Worm (Caenorhabditis elegans) whole organism, L1 larva: ENCODE data around the gene T02E9.6.

Source experiments
- aha-1 ChIP-seq: fragments of 150-350 bp; optimal IDR thresholded peaks from 2 replicates; lab custom pipeline; 2014; ENCODE audit warnings: missing biosample characterization, missing genetic modification characterization
- alr-1 ChIP-seq: fragments of 200-800 bp; sonication (Bioruptor generic); optimal IDR thresholded peaks from 2 replicates; lab custom pipeline; 2018; ENCODE audit warnings: borderline replicate concordance, mild to moderate bottlenecking, missing genetic modification characterization, missing compliant biosample characterization
- elt-2 ChIP-seq: sonication (generic microtip); optimal IDR thresholded peaks from 2 replicates; lab custom pipeline; 2016; ENCODE audit warnings: missing genetic modification characterization, mild to moderate bottlenecking, inconsistent platforms, missing compliant biosample characterization, missing genetic modification reagents
- fos-1 ChIP-seq: fragments of 150-350 bp; optimal IDR thresholded peaks from 2 replicates; lab custom pipeline; 2014; ENCODE audit warnings: missing biosample characterization, missing genetic modification characterization
- lin-13 ChIP-seq: fragments of 150-350 bp; optimal IDR thresholded peaks from 2 replicates; lab custom pipeline; 2014; ENCODE audit warnings: missing biosample characterization, missing genetic modification reagents, missing genetic modification characterization
- lsy-2 ChIP-seq, 2 experiments: fragments of 150-350 bp; optimal IDR thresholded peaks; 2 replicates each; lab custom pipeline; 2014; ENCODE audit warnings: missing biosample characterization in 2 of 2, missing genetic modification characterization in 2 of 2
- nhr-77 ChIP-seq: fragments of 150-350 bp; optimal IDR thresholded peaks from 2 replicates; lab custom pipeline; 2014; ENCODE audit warnings: missing biosample characterization, missing genetic modification characterization
- nhr-90 ChIP-seq: sonication (generic microtip); optimal IDR thresholded peaks from 2 replicates; lab custom pipeline; 2016; ENCODE audit warnings: mild to moderate bottlenecking, missing genetic modification characterization, missing compliant biosample characterization; ENCODE audit not compliant: poor library complexity
- unc-130 ChIP-seq: fragments of 150-350 bp; optimal IDR thresholded peaks from 2 replicates; lab custom pipeline; 2017; ENCODE audit warnings: missing biosample characterization, missing genetic modification characterization, inconsistent platforms
- ztf-4 ChIP-seq: fragments of 150-350 bp; optimal IDR thresholded peaks from 2 replicates; lab custom pipeline; 2014; ENCODE audit warnings: missing biosample characterization, missing genetic modification characterization

- no peak for TF ChIP-seq nhr-77 (tag; lab: Kevin White, UChicago)
- no peak for TF ChIP-seq ztf-4
- TF ChIP-seq lin-13, result no peak
- no peak for TF ChIP-seq aha-1 (tag; lab: Kevin White, UChicago)
- TF ChIP-seq lsy-2 (tag; optimal IDR thresholded peaks at IDR 0.05; lab: Kevin White, UChicago), result no peak
- TF ChIP-seq unc-130 (tag; lab: Kevin White, UChicago), result no peak
- TF ChIP-seq fos-1, result no peak
- no peak for TF ChIP-seq elt-2
- no peak for TF ChIP-seq nhr-90 (tag; lab: Kevin White, UChicago)
- no peak for TF ChIP-seq alr-1 (tag; lab: Kevin White, UChicago)
These were observed 32.0 kb upstream of the T02E9.6 start, which contains the start of gene dop-5 for ce11 chrV:11366129-11366528.
